Worm (Caenorhabditis elegans) whole organism, L2 larva: Measurements from ENCODE around the gene lin-29.

Source experiments
- C34F6.9 ChIP-seq: fragments of 150-350 bp; optimal IDR thresholded peaks from 2 replicates; lab custom pipeline; 2014; ENCODE audit warnings: missing biosample characterization, missing genetic modification characterization
- F13H6.1 ChIP-seq: sonication (generic microtip); optimal IDR thresholded peaks from 2 replicates; lab custom pipeline; 2016; ENCODE audit warnings: missing genetic modification characterization, missing compliant biosample characterization
- R02D3.7 ChIP-seq: fragments of 150-350 bp; optimal IDR thresholded peaks from 2 replicates; lab custom pipeline; 2014; ENCODE audit warnings: missing biosample characterization, missing genetic modification characterization
- Y55F3AM.14 ChIP-seq: fragments of 200-800 bp; sonication (Bioruptor generic); optimal IDR thresholded peaks from 2 replicates; lab custom pipeline; 2018; ENCODE audit warnings: mild to moderate bottlenecking, missing genetic modification characterization, missing compliant biosample characterization
- ZK546.5 ChIP-seq: sonication (generic microtip); optimal IDR thresholded peaks from 2 replicates; lab custom pipeline; 2017; ENCODE audit warnings: missing biosample characterization, missing genetic modification characterization
- alr-1 ChIP-seq: fragments of 150-350 bp; optimal IDR thresholded peaks from 2 replicates; lab custom pipeline; 2014; ENCODE audit warnings: missing biosample characterization, missing genetic modification characterization
- aly-2 ChIP-seq: fragments of 150-350 bp; optimal IDR thresholded peaks from 2 replicates; lab custom pipeline; 2014; ENCODE audit warnings: missing biosample characterization, missing genetic modification characterization
- ama-1 ChIP-seq: fragments of 150-350 bp; optimal IDR thresholded peaks from 2 replicates; lab custom pipeline; 2018; ENCODE audit warnings: inconsistent platforms
- blmp-1 ChIP-seq: sonication (generic microtip); optimal IDR thresholded peaks from 2 replicates; lab custom pipeline; 2017; ENCODE audit warnings: missing genetic modification characterization, mild to moderate bottlenecking, missing compliant biosample characterization, antibody characterized with exemption, moderate library complexity; ENCODE audit not compliant: insufficient read depth
- ceh-82 ChIP-seq: fragments of 150-350 bp; optimal IDR thresholded peaks from 2 replicates; lab custom pipeline; 2014; ENCODE audit warnings: missing biosample characterization, missing genetic modification characterization
- crh-2 ChIP-seq: sonication (generic microtip); optimal IDR thresholded peaks from 2 replicates; lab custom pipeline; 2017; ENCODE audit warnings: missing biosample characterization, missing genetic modification characterization
- dmd-4 ChIP-seq: sonication (generic microtip); optimal IDR thresholded peaks from 2 replicates; lab custom pipeline; 2017; ENCODE audit warnings: missing biosample characterization, missing genetic modification characterization
- elt-1 ChIP-seq: fragments of 150-350 bp; optimal IDR thresholded peaks from 2 replicates; lab custom pipeline; 2014; ENCODE audit warnings: missing biosample characterization, missing genetic modification characterization
- elt-3 ChIP-seq: sonication (generic microtip); optimal IDR thresholded peaks from 2 replicates; lab custom pipeline; 2017; ENCODE audit warnings: missing biosample characterization, missing genetic modification characterization
- fos-1 ChIP-seq: fragments of 150-350 bp; optimal IDR thresholded peaks from 2 replicates; lab custom pipeline; 2014; ENCODE audit warnings: missing biosample characterization, missing genetic modification characterization
- gmeb-1 ChIP-seq: fragments of 150-350 bp; optimal IDR thresholded peaks from 2 replicates; lab custom pipeline; 2014; ENCODE audit warnings: missing biosample characterization, missing genetic modification characterization
- lin-11 ChIP-seq: fragments of 150-350 bp; sonication (generic microtip); optimal IDR thresholded peaks from 2 replicates; lab custom pipeline; 2014; ENCODE audit warnings: missing biosample characterization, missing genetic modification characterization, inconsistent platforms, mixed read lengths
- lin-13 ChIP-seq: fragments of 150-350 bp; optimal IDR thresholded peaks from 2 replicates; lab custom pipeline; 2014; ENCODE audit warnings: missing biosample characterization, missing genetic modification reagents, missing genetic modification characterization
- lsy-2 ChIP-seq, 2 experiments: fragments of 150-350 bp in 1 of 2; sonication (generic microtip) in 1 of 2; optimal IDR thresholded peaks; 2 replicates each; lab custom pipeline; 2014 to 2017; ENCODE audit warnings: missing biosample characterization in 2 of 2, missing genetic modification characterization in 2 of 2
- mab-5 ChIP-seq: fragments of 150-350 bp; optimal IDR thresholded peaks from 2 replicates; lab custom pipeline; 2014; ENCODE audit warnings: missing biosample characterization, missing genetic modification characterization
- mbf-1 ChIP-seq: sonication (generic microtip); optimal IDR thresholded peaks from 2 replicates; lab custom pipeline; 2017; ENCODE audit warnings: missing biosample characterization, missing genetic modification characterization
- mdl-1 ChIP-seq, 2 experiments: fragments of 150-350 bp in 1 of 2; sonication (generic microtip) in 1 of 2; optimal IDR thresholded peaks; 2 replicates each; lab custom pipeline; 2017; ENCODE audit warnings: missing biosample characterization in 2 of 2, missing genetic modification characterization in 2 of 2
- nhr-11 ChIP-seq: fragments of 150-350 bp; optimal IDR thresholded peaks from 2 replicates; lab custom pipeline; 2014; ENCODE audit warnings: missing biosample characterization, missing genetic modification characterization
- nhr-129 ChIP-seq: fragments of 150-350 bp; optimal IDR thresholded peaks from 2 replicates; lab custom pipeline; 2014; ENCODE audit warnings: missing biosample characterization, missing genetic modification characterization
- nhr-23 ChIP-seq: fragments of 150-350 bp; optimal IDR thresholded peaks from 2 replicates; lab custom pipeline; 2014; ENCODE audit warnings: missing biosample characterization, missing genetic modification reagents, missing genetic modification characterization
- nhr-237 ChIP-seq: fragments of 150-350 bp; optimal IDR thresholded peaks from 2 replicates; lab custom pipeline; 2014; ENCODE audit warnings: missing biosample characterization, missing genetic modification characterization
- nhr-25 ChIP-seq: fragments of 150-350 bp; sonication (generic microtip); optimal IDR thresholded peaks from 3 replicates; lab custom pipeline; 2014; ENCODE audit warnings: missing biosample characterization, missing genetic modification characterization
- nhr-6 ChIP-seq: fragments of 150-350 bp; optimal IDR thresholded peaks from 2 replicates; lab custom pipeline; 2014; ENCODE audit warnings: missing biosample characterization, missing genetic modification characterization
- sem-4 ChIP-seq: fragments of 150-350 bp; optimal IDR thresholded peaks from 2 replicates; lab custom pipeline; 2014; ENCODE audit warnings: missing biosample characterization, missing genetic modification reagents, missing genetic modification characterization
- skn-1 ChIP-seq: sonication (generic microtip); optimal IDR thresholded peaks from 2 replicates; lab custom pipeline; 2017; ENCODE audit warnings: missing biosample characterization, missing genetic modification characterization
- sma-3 ChIP-seq: sonication (generic microtip); optimal IDR thresholded peaks from 2 replicates; lab custom pipeline; 2016; ENCODE audit warnings: missing genetic modification reagents, missing genetic modification characterization, missing compliant biosample characterization
- sma-9 ChIP-seq, 2 experiments: fragments of 150-350 bp in 1 of 2; sonication (generic microtip) in 1 of 2; optimal IDR thresholded peaks; 2 replicates each; lab custom pipeline; 2014 to 2016; ENCODE audit warnings: missing genetic modification characterization in 2 of 2, mild to moderate bottlenecking in 1 of 2, missing biosample characterization in 1 of 2, missing compliant biosample characterization in 1 of 2, missing genetic modification reagents in 1 of 2, moderate library complexity in 1 of 2
- snpc-4 ChIP-seq: fragments of 150-350 bp; optimal IDR thresholded peaks from 2 replicates; lab custom pipeline; 2014; ENCODE audit warnings: missing biosample characterization, missing genetic modification characterization
- unc-39 ChIP-seq: fragments of 150-350 bp; optimal IDR thresholded peaks from 2 replicates; lab custom pipeline; 2014; ENCODE audit warnings: missing biosample characterization, missing genetic modification characterization
- unc-55 ChIP-seq: fragments of 150-350 bp; sonication (generic microtip); optimal IDR thresholded peaks from 3 replicates; lab custom pipeline; 2014; ENCODE audit warnings: missing biosample characterization, missing genetic modification reagents, missing genetic modification characterization
- unc-62 ChIP-seq: fragments of 150-350 bp; optimal IDR thresholded peaks from 2 replicates; lab custom pipeline; 2014; ENCODE audit warnings: missing biosample characterization, missing genetic modification reagents, missing genetic modification characterization
- zag-1 ChIP-seq: fragments of 150-350 bp; optimal IDR thresholded peaks from 2 replicates; lab custom pipeline; 2014; ENCODE audit warnings: missing biosample characterization, missing genetic modification characterization
- ztf-1 ChIP-seq: fragments of 200-800 bp; sonication (Bioruptor generic); conservative IDR thresholded peaks from 2 replicates; pipeline ENCODE4 v1.3.6; 2022; ENCODE audit warnings: missing genetic modification characterization, missing compliant biosample characterization
- ztf-11 ChIP-seq: sonication (generic microtip); optimal IDR thresholded peaks from 2 replicates; lab custom pipeline; 2017; ENCODE audit warnings: missing biosample characterization, missing genetic modification characterization
- ztf-4 ChIP-seq: fragments of 150-350 bp; optimal IDR thresholded peaks from 2 replicates; lab custom pipeline; 2014; ENCODE audit warnings: missing biosample characterization, missing genetic modification characterization

The lin-29 gene

ce11 chrII:11966602-11967001 is 31.5 kb upstream of the lin-29 start, which contains the start of gene rab-7:
Gene rab-7 (minus strand): TSS chrII:11966931.
- TF ChIP-seq lin-13 (GFP tag; lab: Kevin White, UChicago) (peak; percentile 29), sma-3 (no peak), elt-1 (no peak), gmeb-1 (tag; lab: Kevin White, UChicago) (peak; percentile 36), R02D3.7 (tag; lab: Kevin White, UChicago) (no peak), ztf-4 (peak; percentile 2), alr-1 (tag; lab: Kevin White, UChicago) (no peak), nhr-237 (no peak), nhr-6 (tag; lab: Kevin White, UChicago) (peak; percentile 31), lin-11 (tag; lab: Kevin White, UChicago) (no peak), Y55F3AM.14 (no peak), mab-5 (no peak), C34F6.9 (tag; lab: Kevin White, UChicago) (no peak), blmp-1 (no peak), ztf-11 (tag; lab: Kevin White, UChicago) (no peak), lsy-2 (tag; optimal IDR thresholded peaks at IDR 0.05; lab: Kevin White, UChicago) (peak in 1 of 2 experiments; percentile 17), dmd-4 (tag; lab: Kevin White, UChicago) (no peak), ama-1 (lab: Kevin White, UChicago) (peak; percentile 75), snpc-4 (tag; lab: Kevin White, UChicago) (no peak), nhr-11 (tag; lab: Kevin White, UChicago) (no peak), aly-2 (tag; lab: Kevin White, UChicago) (no peak), crh-2 (tag; lab: Kevin White, UChicago) (no peak)
- TF ChIP-seq, all 48 proteins: peak for 6

ce11 chrII:11964847-11965246 is 29.7 kb upstream of the lin-29 start:
- no peak for TF ChIP-seq elt-3 (tag; lab: Kevin White, UChicago)
- peak; percentile 51 for TF ChIP-seq ama-1 (lab: Kevin White, UChicago)
- no peak for TF ChIP-seq fos-1 (tag; lab: Kevin White, UChicago)
- TF ChIP-seq ztf-4: no peak
- no peak for TF ChIP-seq aly-2 (tag; lab: Kevin White, UChicago)
- TF ChIP-seq nhr-129 (tag; lab: Kevin White, UChicago): peak; percentile 3

DNA sequence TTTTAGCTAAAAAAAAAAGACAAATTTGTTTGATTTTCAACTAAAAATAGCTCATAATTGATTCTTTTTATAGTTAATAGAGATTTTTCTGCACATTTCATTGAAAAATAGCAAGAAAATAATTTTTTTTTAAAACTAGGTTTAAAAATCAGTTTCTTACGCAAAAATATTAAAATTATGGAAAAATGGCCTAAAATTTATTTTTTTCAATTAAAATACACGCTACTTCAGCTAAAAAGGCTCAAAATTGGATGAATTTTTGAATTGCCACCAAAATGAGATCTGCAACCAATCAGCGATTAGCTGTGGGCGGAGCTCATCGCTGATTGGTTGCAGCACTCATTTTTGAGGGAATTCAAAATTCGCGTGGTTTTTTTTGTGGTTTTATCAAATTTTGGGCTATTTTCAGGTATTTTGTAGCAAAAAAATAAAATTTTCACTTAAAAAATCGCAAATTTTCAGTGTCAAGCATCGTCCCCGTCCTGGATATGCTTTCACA is 28.0 kb upstream of the lin-29 start:
- TF ChIP-seq ZK546.5 (tag; lab: Kevin White, UChicago) (no peak), aly-2 (tag; lab: Kevin White, UChicago) (no peak), ztf-1 (no peak), mdl-1 (tag; optimal IDR thresholded peaks at IDR 0.05; lab: Kevin White, UChicago) (no peak), fos-1 (tag; lab: Kevin White, UChicago) (no peak), sma-9 (GFP tag; optimal IDR thresholded peaks at IDR 0.05; lab: Kevin White, UChicago) (no peak), sma-9 (tag; optimal IDR thresholded peaks at IDR 0.05; lab: Kevin White, UChicago) (no peak), lin-13 (GFP tag; lab: Kevin White, UChicago) (no peak), R02D3.7 (tag; lab: Kevin White, UChicago) (no peak), unc-39 (no peak), sma-3 (no peak), F13H6.1 (tag; lab: Kevin White, UChicago) (no peak), nhr-6 (tag; lab: Kevin White, UChicago) (no peak), unc-62 (GFP tag; lab: Kevin White, UChicago) (no peak), nhr-23 (no peak)

DNA sequence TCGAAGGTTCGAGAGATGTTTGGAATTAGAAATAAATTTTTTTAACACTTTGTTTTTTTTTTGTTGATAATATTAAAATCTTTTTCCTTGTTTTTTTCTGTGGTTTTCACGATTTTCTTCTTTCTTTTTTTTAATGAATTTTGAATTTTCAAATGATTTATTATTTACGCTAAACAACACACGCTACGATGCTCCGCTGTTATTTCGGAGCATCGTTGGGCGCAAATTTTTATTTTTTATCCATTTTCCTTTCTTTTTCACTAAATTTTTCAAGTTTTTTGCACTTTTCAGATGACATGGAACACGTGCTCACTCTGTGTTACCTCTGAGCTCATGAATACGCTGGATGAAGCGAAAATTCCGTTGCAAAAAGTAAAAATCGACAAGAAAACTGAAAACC is 26.9 kb upstream of the lin-29 start, which contains the start of the genes W03C9.1 and W03C9.2:
Gene W03C9.1 (minus strand): TSS at position 46 of the 400 bp plus-strand sequence.
Gene W03C9.2 (plus strand): TSS at position 286 of the 400 bp plus-strand sequence.
- TF ChIP-seq blmp-1: no peak
- no peak for TF ChIP-seq sma-9 (GFP tag; optimal IDR thresholded peaks at IDR 0.05; lab: Kevin White, UChicago)
- no peak for TF ChIP-seq sma-9 (tag; optimal IDR thresholded peaks at IDR 0.05; lab: Kevin White, UChicago)
- TF ChIP-seq unc-55: no peak
- no peak for TF ChIP-seq nhr-25 (tag; lab: Kevin White, UChicago)
- TF ChIP-seq sem-4: no peak
- TF ChIP-seq mbf-1 (tag; lab: Kevin White, UChicago): no peak
- TF ChIP-seq alr-1 (tag; lab: Kevin White, UChicago): no peak
- TF ChIP-seq F13H6.1 (tag; lab: Kevin White, UChicago): no peak
- no peak for TF ChIP-seq elt-3 (tag; lab: Kevin White, UChicago)
- no peak for TF ChIP-seq aly-2 (tag; lab: Kevin White, UChicago)
- TF ChIP-seq C34F6.9 (tag; lab: Kevin White, UChicago): no peak
- no peak for TF ChIP-seq skn-1
- TF ChIP-seq ztf-4: no peak
- no peak for TF ChIP-seq lsy-2 (tag; optimal IDR thresholded peaks at IDR 0.05; lab: Kevin White, UChicago)
- no peak for TF ChIP-seq lin-11 (tag; lab: Kevin White, UChicago)
- TF ChIP-seq dmd-4 (tag; lab: Kevin White, UChicago): no peak
- TF ChIP-seq ceh-82 (tag; lab: Kevin White, UChicago): no peak
- TF ChIP-seq ama-1 (lab: Kevin White, UChicago): no peak
- no peak for TF ChIP-seq zag-1 (tag; lab: Kevin White, UChicago)
- no peak for TF ChIP-seq unc-39
